Worm (Caenorhabditis elegans) whole organism, mixed stage, embryonic: ENCODE data around the gene gldi-4.

Source experiments
- lsy-2 ChIP-seq: fragments of 150-350 bp; optimal IDR thresholded peaks from 2 replicates; lab custom pipeline; 2014; ENCODE audit warnings: missing biosample characterization, missing genetic modification characterization
- nhr-237 ChIP-seq: fragments of 150-350 bp; optimal IDR thresholded peaks from 2 replicates; lab custom pipeline; 2014; ENCODE audit warnings: missing biosample characterization, missing genetic modification characterization

DNA sequence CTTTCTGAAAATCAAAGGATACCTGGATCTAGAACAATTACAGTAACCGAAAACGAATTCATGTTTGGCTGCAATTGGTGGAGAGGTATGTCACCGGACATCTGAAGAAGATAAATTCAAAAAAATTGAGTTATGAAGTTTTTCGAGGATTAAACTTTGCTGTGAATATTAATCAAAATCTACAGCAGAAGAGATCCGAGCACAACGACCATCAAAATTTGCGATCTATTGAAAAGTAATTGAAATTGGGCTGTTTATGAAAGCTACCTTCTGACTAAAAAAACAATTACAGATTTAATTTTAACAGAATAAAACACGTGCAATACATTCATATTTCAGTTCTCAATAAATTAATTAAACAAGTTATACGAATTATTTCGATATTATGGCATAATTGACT lies 15.0 kb downstream of the gldi-4 start, which contains the start of gene C06G3.8:
- TF ChIP-seq nhr-237 (no peak), lsy-2 (tag; lab: Kevin White, UChicago) (no peak)
